Worm (Caenorhabditis elegans) whole organism, L4 larva: ENCODE results near the gene clc-7.
A peak's percentile ranks its signal among the peaks of the same experiment; 100 is the strongest.

Experiments
- T20F7.1 ChIP-seq: fragments of 200-800 bp; sonication (Bioruptor generic); optimal IDR thresholded peaks from 2 replicates; lab custom pipeline; 2018; ENCODE audit warnings: mild to moderate bottlenecking, missing genetic modification characterization, missing compliant biosample characterization
- Y105C5A.15 ChIP-seq: fragments of 200-800 bp; sonication (Bioruptor generic); IDR thresholded peaks from 2 replicates; pipeline ENCODE4 v1.3.6; 2022; ENCODE audit warnings: missing genetic modification characterization, missing compliant biosample characterization
- Y5F2A.4 ChIP-seq: fragments of 200-800 bp; sonication (Bioruptor generic); optimal IDR thresholded peaks from 2 replicates; lab custom pipeline; 2018; ENCODE audit warnings: mild to moderate bottlenecking, missing genetic modification characterization, missing compliant biosample characterization
- Y75B8A.6 ChIP-seq: fragments of 200-800 bp; sonication (Bioruptor generic); IDR thresholded peaks from 2 replicates; pipeline ENCODE4 v1.3.6; 2022; ENCODE audit warnings: missing genetic modification reagents, missing genetic modification characterization, missing compliant biosample characterization
- ZK546.5 ChIP-seq, 2 experiments: sonication (generic microtip); optimal IDR thresholded peaks; 2 replicates each; lab custom pipeline; 2017; ENCODE audit warnings: missing biosample characterization in 2 of 2, missing genetic modification characterization in 2 of 2
- aha-1 ChIP-seq: fragments of 150-350 bp; peaks from one replicate; lab custom pipeline; 2014; ENCODE audit warnings: missing biosample characterization, missing genetic modification characterization
- attf-4 ChIP-seq: sonication (generic microtip); optimal IDR thresholded peaks from 3 replicates; lab custom pipeline; 2017; ENCODE audit warnings: missing biosample characterization, missing genetic modification characterization
- ceh-62 ChIP-seq: sonication (generic microtip); optimal IDR thresholded peaks from 2 replicates; lab custom pipeline; 2017; ENCODE audit warnings: missing biosample characterization, missing genetic modification characterization
- dmd-6 ChIP-seq: fragments of 200-800 bp; sonication (Bioruptor generic); IDR thresholded peaks from 2 replicates; pipeline ENCODE4 v1.3.6; 2022; ENCODE audit warnings: missing genetic modification reagents, missing genetic modification characterization, missing compliant biosample characterization
- dmd-8 ChIP-seq: fragments of 200-800 bp; sonication (Bioruptor generic); IDR thresholded peaks from 2 replicates; pipeline ENCODE4 v1.3.6; 2022; ENCODE audit warnings: missing genetic modification characterization, missing compliant biosample characterization
- dmd-9 ChIP-seq: fragments of 200-800 bp; sonication (Bioruptor generic); IDR thresholded peaks from 2 replicates; pipeline ENCODE4 v1.3.6; 2022; ENCODE audit warnings: missing genetic modification reagents, missing genetic modification characterization, missing compliant biosample characterization
- dpl-1 ChIP-seq: fragments of 150-350 bp; optimal IDR thresholded peaks from 2 replicates; lab custom pipeline; 2014; ENCODE audit warnings: missing biosample characterization, missing genetic modification reagents, missing genetic modification characterization
- duxl-1 ChIP-seq: sonication (generic microtip); optimal IDR thresholded peaks from 2 replicates; lab custom pipeline; 2016; ENCODE audit warnings: mild to moderate bottlenecking, missing genetic modification characterization, moderate library complexity, missing compliant biosample characterization; ENCODE audit not compliant: poor library complexity
- dve-1 ChIP-seq: sonication (generic microtip); optimal IDR thresholded peaks from 2 replicates; lab custom pipeline; 2017; ENCODE audit warnings: antibody characterized with exemption, mild to moderate bottlenecking, missing genetic modification characterization, missing compliant biosample characterization; ENCODE audit not compliant: insufficient read depth
- egl-27 ChIP-seq: sonication (generic microtip); optimal IDR thresholded peaks from 3 replicates; lab custom pipeline; 2017; ENCODE audit warnings: missing biosample characterization, missing genetic modification reagents, missing genetic modification characterization
- fkh-10 ChIP-seq: fragments of 150-350 bp; optimal IDR thresholded peaks from 2 replicates; lab custom pipeline; 2014; ENCODE audit warnings: missing biosample characterization, missing genetic modification reagents, missing genetic modification characterization
- fos-1 ChIP-seq: fragments of 150-350 bp; optimal IDR thresholded peaks from 2 replicates; lab custom pipeline; 2014; ENCODE audit warnings: missing biosample characterization, missing genetic modification characterization
- hlh-11 ChIP-seq: fragments of 200-800 bp; sonication (Bioruptor generic); optimal IDR thresholded peaks from 2 replicates; lab custom pipeline; 2018; ENCODE audit warnings: mild to moderate bottlenecking, missing genetic modification characterization, missing compliant biosample characterization
- hlh-30 ChIP-seq: sonication (generic microtip); optimal IDR thresholded peaks from 2 replicates; lab custom pipeline; 2017; ENCODE audit warnings: antibody characterized with exemption, mild to moderate bottlenecking, missing genetic modification characterization, missing compliant biosample characterization; ENCODE audit not compliant: insufficient read depth
- jun-1 ChIP-seq: fragments of 150-350 bp; optimal IDR thresholded peaks from 2 replicates; lab custom pipeline; 2014; ENCODE audit warnings: missing biosample characterization, missing genetic modification reagents, missing genetic modification characterization
- lim-7 ChIP-seq: fragments of 200-800 bp; sonication (Bioruptor generic); IDR thresholded peaks from 2 replicates; pipeline ENCODE4 v1.3.6; 2022; ENCODE audit warnings: missing genetic modification characterization, missing compliant biosample characterization
- lin-29 ChIP-seq: fragments of 200-800 bp; sonication (Bioruptor generic); IDR thresholded peaks from 2 replicates; pipeline ENCODE4 v1.3.6; 2022; ENCODE audit warnings: missing genetic modification reagents, missing genetic modification characterization, missing compliant biosample characterization
- lin-38 ChIP-seq: fragments of 200-800 bp; sonication (Bioruptor generic); IDR thresholded peaks from 2 replicates; pipeline ENCODE4 v1.3.6; 2022; ENCODE audit warnings: missing genetic modification reagents, missing genetic modification characterization, missing compliant biosample characterization
- madf-5 ChIP-seq, 2 experiments: fragments of 200-800 bp; sonication (Bioruptor generic); IDR thresholded peaks; 2 replicates each; pipeline ENCODE4 v1.3.6; 2022; ENCODE audit warnings: missing compliant biosample characterization in 2 of 2, missing genetic modification characterization in 2 of 2
- mdt-29 ChIP-seq: fragments of 200-800 bp; sonication (Bioruptor generic); IDR thresholded peaks from 2 replicates; pipeline ENCODE4 v1.3.6; 2022; ENCODE audit warnings: missing genetic modification reagents, missing genetic modification characterization, missing compliant biosample characterization
- mep-1 ChIP-seq: fragments of 150-350 bp; sonication (generic microtip); optimal IDR thresholded peaks from 3 replicates; lab custom pipeline; 2014; ENCODE audit warnings: missing biosample characterization, missing genetic modification characterization
- mxl-2 ChIP-seq: fragments of 200-800 bp; sonication (Bioruptor generic); conservative IDR thresholded peaks from 2 replicates; pipeline ENCODE4 v1.3.6; 2022; ENCODE audit warnings: missing genetic modification reagents, missing genetic modification characterization, missing compliant biosample characterization
- nhr-25 ChIP-seq: sonication (generic microtip); optimal IDR thresholded peaks from 2 replicates; lab custom pipeline; 2017; ENCODE audit warnings: missing genetic modification characterization, mild to moderate bottlenecking, missing compliant biosample characterization, antibody characterized with exemption, moderate library complexity, borderline replicate concordance; ENCODE audit not compliant: insufficient read depth
- nhr-41 ChIP-seq: fragments of 200-800 bp; sonication (Bioruptor generic); IDR thresholded peaks from 2 replicates; pipeline ENCODE4 v1.3.6; 2022; ENCODE audit warnings: missing genetic modification reagents, missing genetic modification characterization, missing compliant biosample characterization
- saeg-2 ChIP-seq: fragments of 200-800 bp; sonication (Bioruptor generic); IDR thresholded peaks from 2 replicates; pipeline ENCODE4 v1.3.6; 2022; ENCODE audit warnings: missing genetic modification reagents, missing genetic modification characterization, missing compliant biosample characterization
- sdz-12 ChIP-seq: fragments of 200-800 bp; sonication (Bioruptor generic); optimal IDR thresholded peaks from 2 replicates; lab custom pipeline; 2018; ENCODE audit warnings: mild to moderate bottlenecking, missing genetic modification characterization, missing compliant biosample characterization
- set-16 ChIP-seq: fragments of 200-800 bp; sonication (Bioruptor generic); IDR thresholded peaks from 2 replicates; pipeline ENCODE4 v1.3.6; 2022; ENCODE audit warnings: missing genetic modification reagents, missing genetic modification characterization, missing compliant biosample characterization
- snpc-1.2 ChIP-seq: fragments of 200-800 bp; sonication (Bioruptor generic); IDR thresholded peaks from 2 replicates; pipeline ENCODE4 v1.3.6; 2022; ENCODE audit warnings: missing genetic modification reagents, missing genetic modification characterization, missing compliant biosample characterization
- spr-3 ChIP-seq: fragments of 200-800 bp; sonication (Bioruptor generic); optimal IDR thresholded peaks from 2 replicates; lab custom pipeline; 2018; ENCODE audit warnings: mild to moderate bottlenecking, missing genetic modification characterization, missing compliant biosample characterization
- unc-62 ChIP-seq, 3 experiments: fragments of 150-350 bp in 1 of 3; sonication (generic microtip); optimal IDR thresholded peaks in 2 of 3; peaks in 1 of 3; 1 replicate in 1 of 3; 2 replicates in 2 of 3; lab custom pipeline; 2014 to 2017; ENCODE audit warnings: missing biosample characterization in 3 of 3, missing genetic modification characterization in 3 of 3, missing genetic modification reagents in 3 of 3, missing genotype in 1 of 3
- vab-7 ChIP-seq: fragments of 200-800 bp; sonication (Bioruptor generic); IDR thresholded peaks from 2 replicates; pipeline ENCODE4 v1.3.6; 2022; ENCODE audit warnings: missing genetic modification reagents, missing genetic modification characterization, missing compliant biosample characterization
- zfp-2 ChIP-seq: sonication (generic microtip); optimal IDR thresholded peaks from 2 replicates; lab custom pipeline; 2016; ENCODE audit warnings: mild to moderate bottlenecking, missing genetic modification characterization, missing compliant biosample characterization
- zfp-3 ChIP-seq: fragments of 200-800 bp; sonication (Bioruptor generic); conservative IDR thresholded peaks from 2 replicates; pipeline ENCODE4 v1.3.6; 2022; ENCODE audit warnings: missing genetic modification reagents, missing genetic modification characterization, missing compliant biosample characterization
- zip-2 ChIP-seq: fragments of 150-350 bp; optimal IDR thresholded peaks from 2 replicates; lab custom pipeline; 2014; ENCODE audit warnings: missing biosample characterization, missing genetic modification characterization
- ztf-11 ChIP-seq: fragments of 150-350 bp; optimal IDR thresholded peaks from 2 replicates; lab custom pipeline; 2014; ENCODE audit warnings: missing biosample characterization, missing genetic modification characterization

The clc-7 gene

DNA sequence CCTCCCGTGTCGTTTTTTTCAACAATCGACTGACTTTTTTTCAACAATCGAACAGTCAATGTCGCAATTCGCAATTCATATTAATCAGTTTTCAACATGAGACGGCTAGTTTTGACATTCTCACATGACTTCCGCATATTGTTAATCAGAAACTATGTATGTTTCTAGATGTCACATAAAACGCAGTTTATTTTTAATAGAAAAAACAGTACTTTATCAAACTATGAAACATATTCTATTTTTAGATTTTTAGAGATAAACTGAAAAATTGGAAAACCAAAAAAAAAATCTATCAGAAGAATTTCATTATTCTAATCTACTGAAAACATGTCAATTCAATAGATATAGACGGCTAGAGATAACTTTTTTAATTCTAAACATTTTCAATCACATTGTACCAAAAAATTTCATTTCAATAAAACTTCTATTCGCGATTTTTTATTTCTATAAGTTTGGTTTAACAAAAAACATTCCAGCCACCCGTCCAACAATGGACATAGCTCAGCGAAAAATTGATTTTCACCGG is 19.5 kb downstream of the clc-7 start, which contains the start of gene pnk-4:
pnk-4 (plus strand) TSS at position 476 of the 526 bp plus-strand sequence.
- TF ChIP-seq hlh-11 (tag; lab: Kevin White, UChicago) (peak; percentile 1), dpl-1 (GFP tag; lab: Kevin White, UChicago) (no peak), ZK546.5 (tag; optimal IDR thresholded peaks at IDR 0.05; lab: Kevin White, UChicago) (no peak), vab-7 (GFP tag; lab: Robert Waterston, UW) (no peak), dve-1 (tag; lab: Kevin White, UChicago) (peak; percentile 18), aha-1 (tag; lab: Kevin White, UChicago) (peak; percentile 95), dmd-8 (GFP tag; lab: Robert Waterston, UW) (no peak), dmd-6 (GFP tag; lab: Robert Waterston, UW) (0 out of 2 replicates have a peak, but pooled peaks have one; percentile 7)

ce11 chrX:5093997-5094396 is 26.1 kb downstream of the clc-7 start:
- TF ChIP-seq saeg-2 (GFP tag; lab: Robert Waterston, UW): no peak
- TF ChIP-seq dmd-6 (GFP tag; lab: Robert Waterston, UW): peak; percentile 50

- TF ChIP-seq Y75B8A.6: no peak
- TF ChIP-seq mxl-2 (GFP tag; lab: Robert Waterston, UW): no peak
- TF ChIP-seq unc-62 (GFP tag; optimal IDR thresholded peaks at IDR 0.05 in 1 of 2; lab: Kevin White, UChicago): peak in 1 of 2 experiments; percentile 37
- no peak for TF ChIP-seq unc-62 (tag; optimal IDR thresholded peaks at IDR 0.05; lab: Kevin White, UChicago)
- no peak for TF ChIP-seq jun-1 (tag; lab: Kevin White, UChicago)
- TF ChIP-seq attf-4 (tag; lab: Kevin White, UChicago): no peak
- TF ChIP-seq sdz-12 (GFP tag; lab: Kevin White, UChicago): no peak
- TF ChIP-seq Y105C5A.15 (GFP tag; lab: Robert Waterston, UW): no peak
These were observed 29.1 kb downstream of the clc-7 start, which contains the start of gene acn-1 for ce11 chrX:5096967-5097366. Gene acn-1 (minus strand): TSS chrX:5097067.

ce11 chrX:5098935-5099334 is 31.0 kb downstream of the clc-7 start:
- TF ChIP-seq aha-1 (tag; lab: Kevin White, UChicago) (peak; percentile 66), lin-38 (no peak)
- TF ChIP-seq, all 104 proteins: peak for 1

DNA sequence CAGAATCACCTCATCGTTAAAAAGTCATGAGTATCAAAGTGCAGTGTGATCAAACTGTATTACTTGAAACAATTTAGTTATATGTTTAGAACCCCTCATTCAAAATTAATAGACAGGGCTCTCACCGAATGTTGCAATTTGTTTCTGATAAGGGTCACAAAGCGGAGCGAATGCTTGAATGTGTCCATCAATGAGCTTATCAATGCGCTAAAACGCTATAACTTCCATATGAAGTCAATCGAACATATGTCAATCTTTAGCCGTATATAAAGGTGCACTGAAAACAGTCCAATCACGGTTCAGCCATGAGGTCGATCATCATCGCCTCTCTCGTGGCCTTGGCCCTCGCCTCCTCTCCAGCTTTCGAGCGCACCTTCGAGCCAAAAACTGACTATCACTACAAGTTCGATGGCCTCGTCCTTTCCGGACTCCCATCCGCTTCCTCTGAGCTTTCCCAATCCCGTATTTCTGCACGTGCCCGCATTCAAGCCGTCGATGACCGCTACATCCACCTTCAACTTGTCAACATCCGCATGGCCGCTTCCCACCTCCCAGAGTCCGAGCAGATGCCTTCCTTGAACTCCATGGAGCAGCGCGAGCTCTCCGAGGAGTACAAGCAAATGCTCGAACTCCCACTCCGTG is 33.0 kb downstream of the clc-7 start, which contains the start of gene vit-2:
vit-2 (plus strand) TSS at position 305 of the 642 bp plus-strand sequence.
- TF ChIP-seq ZK546.5 (tag; optimal IDR thresholded peaks at IDR 0.05; lab: Kevin White, UChicago): no peak
- peak; percentile 81 for TF ChIP-seq mdt-29 (GFP tag; lab: Robert Waterston, UW)
- peak; percentile 91 for TF ChIP-seq set-16
- TF ChIP-seq T20F7.1 (GFP tag; lab: Kevin White, UChicago): peak; percentile 30
- TF ChIP-seq hlh-30 (tag; lab: Kevin White, UChicago): no peak
- TF ChIP-seq fos-1 (tag; lab: Kevin White, UChicago): no peak
- no peak for TF ChIP-seq zip-2 (tag; lab: Kevin White, UChicago)
- no peak for TF ChIP-seq Y105C5A.15 (GFP tag; lab: Robert Waterston, UW)
- TF ChIP-seq Y5F2A.4 (GFP tag; lab: Kevin White, UChicago): no peak
- TF ChIP-seq lin-29: no peak
- TF ChIP-seq dmd-6 (GFP tag; lab: Robert Waterston, UW): peak; percentile 88
- no peak for TF ChIP-seq nhr-41 (GFP tag; lab: Robert Waterston, UW)
- TF ChIP-seq duxl-1: no peak
- peak; percentile 38; the same call in 1 of the 2 replicates for TF ChIP-seq snpc-1.2 (GFP tag; lab: Robert Waterston, UW)
- no peak for TF ChIP-seq zfp-2 (tag; lab: Kevin White, UChicago)
- no peak for TF ChIP-seq spr-3 (GFP tag; lab: Kevin White, UChicago)
- TF ChIP-seq mep-1 (tag; lab: Kevin White, UChicago): no peak
- no peak for TF ChIP-seq egl-27 (tag; lab: Kevin White, UChicago)
- TF ChIP-seq fkh-10: no peak
- no peak for TF ChIP-seq ztf-11 (tag; lab: Kevin White, UChicago)
- no peak for TF ChIP-seq lin-38
- TF ChIP-seq saeg-2 (GFP tag; lab: Robert Waterston, UW): no peak
- TF ChIP-seq dmd-9 (GFP tag; lab: Robert Waterston, UW): no peak
- TF ChIP-seq madf-5 (GFP tag; IDR thresholded peaks at IDR 0.05; lab: Robert Waterston, UW): 0 out of 4 replicates have a peak, but pooled peaks of 1 of the 2 experiments have one; percentile 38
- no peak for TF ChIP-seq lim-7
- TF ChIP-seq zfp-3 (GFP tag; lab: Robert Waterston, UW): 0 out of 2 replicates have a peak, but pooled peaks have one; percentile 45
- TF ChIP-seq ceh-62: no peak
- no peak for TF ChIP-seq nhr-25
